Worm (Caenorhabditis elegans) whole organism, L4 larva: Measurements from ENCODE around the gene lhpp-1.

ENCODE experiments used
- D1046.2 ChIP-seq: fragments of 200-800 bp; sonication (Bioruptor generic); IDR thresholded peaks from 2 replicates; pipeline ENCODE4 v1.3.6; 2022; ENCODE audit warnings: missing genetic modification characterization, missing compliant biosample characterization
- F44E2.7 ChIP-seq: fragments of 200-800 bp; sonication (Bioruptor generic); IDR thresholded peaks from 2 replicates; pipeline ENCODE4 v2.1.2; 2022; ENCODE audit warnings: missing genetic modification characterization, missing compliant biosample characterization
- F49E8.2 ChIP-seq: sonication (generic microtip); optimal IDR thresholded peaks from 2 replicates; lab custom pipeline; 2016; ENCODE audit warnings: missing compliant biosample characterization, mild to moderate bottlenecking, missing genetic modification characterization, borderline replicate concordance
- Y5F2A.4 ChIP-seq: fragments of 200-800 bp; sonication (Bioruptor generic); optimal IDR thresholded peaks from 2 replicates; lab custom pipeline; 2018; ENCODE audit warnings: mild to moderate bottlenecking, missing genetic modification characterization, missing compliant biosample characterization
- aha-1 ChIP-seq: fragments of 150-350 bp; peaks from one replicate; lab custom pipeline; 2014; ENCODE audit warnings: missing biosample characterization, missing genetic modification characterization
- ces-1 ChIP-seq: fragments of 150-350 bp; sonication (generic microtip); optimal IDR thresholded peaks from 4 replicates; lab custom pipeline; 2014; ENCODE audit warnings: missing biosample characterization, missing genetic modification reagents, missing genetic modification characterization
- cey-2 ChIP-seq: sonication (generic microtip); optimal IDR thresholded peaks from 3 replicates; lab custom pipeline; 2017; ENCODE audit warnings: missing genetic modification characterization, mild to moderate bottlenecking, missing compliant biosample characterization, antibody characterized with exemption, borderline replicate concordance; ENCODE audit not compliant: insufficient read depth
- ctbp-1 ChIP-seq: fragments of 200-800 bp; sonication (Bioruptor generic); IDR thresholded peaks from 2 replicates; pipeline ENCODE4 v1.3.6; 2022; ENCODE audit warnings: missing genetic modification reagents, missing genetic modification characterization, missing compliant biosample characterization
- daf-16 ChIP-seq, 3 experiments: sonication (generic microtip); optimal IDR thresholded peaks; 2 replicates each; lab custom pipeline; 2016 to 2017; ENCODE audit warnings: missing genetic modification characterization in 3 of 3, missing genetic modification reagents in 3 of 3, mild to moderate bottlenecking in 2 of 3, missing compliant biosample characterization in 2 of 3, missing biosample characterization in 1 of 3, moderate library complexity in 1 of 3
- daf-8 ChIP-seq: fragments of 200-800 bp; sonication (Bioruptor generic); IDR thresholded peaks from 2 replicates; pipeline ENCODE4 v1.3.6; 2022; ENCODE audit warnings: missing genetic modification characterization, missing compliant biosample characterization
- dmd-6 ChIP-seq: fragments of 200-800 bp; sonication (Bioruptor generic); IDR thresholded peaks from 2 replicates; pipeline ENCODE4 v1.3.6; 2022; ENCODE audit warnings: missing genetic modification reagents, missing genetic modification characterization, missing compliant biosample characterization
- dmd-9 ChIP-seq: fragments of 200-800 bp; sonication (Bioruptor generic); IDR thresholded peaks from 2 replicates; pipeline ENCODE4 v1.3.6; 2022; ENCODE audit warnings: missing genetic modification reagents, missing genetic modification characterization, missing compliant biosample characterization
- dpl-1 ChIP-seq: fragments of 150-350 bp; optimal IDR thresholded peaks from 2 replicates; lab custom pipeline; 2014; ENCODE audit warnings: missing biosample characterization, missing genetic modification reagents, missing genetic modification characterization
- dve-1 ChIP-seq: sonication (generic microtip); optimal IDR thresholded peaks from 2 replicates; lab custom pipeline; 2017; ENCODE audit warnings: antibody characterized with exemption, mild to moderate bottlenecking, missing genetic modification characterization, missing compliant biosample characterization; ENCODE audit not compliant: insufficient read depth
- egl-27 ChIP-seq: sonication (generic microtip); optimal IDR thresholded peaks from 3 replicates; lab custom pipeline; 2017; ENCODE audit warnings: missing biosample characterization, missing genetic modification reagents, missing genetic modification characterization
- egl-43 ChIP-seq: fragments of 200-800 bp; sonication (Bioruptor generic); IDR thresholded peaks from 2 replicates; pipeline ENCODE4 v1.3.6; 2022; ENCODE audit warnings: missing genetic modification reagents, missing genetic modification characterization, missing compliant biosample characterization
- fos-1 ChIP-seq: fragments of 150-350 bp; optimal IDR thresholded peaks from 2 replicates; lab custom pipeline; 2014; ENCODE audit warnings: missing biosample characterization, missing genetic modification characterization
- hlh-30 ChIP-seq: sonication (generic microtip); optimal IDR thresholded peaks from 2 replicates; lab custom pipeline; 2017; ENCODE audit warnings: antibody characterized with exemption, mild to moderate bottlenecking, missing genetic modification characterization, missing compliant biosample characterization; ENCODE audit not compliant: insufficient read depth
- lin-15B ChIP-seq: fragments of 150-350 bp; sonication (generic microtip); optimal IDR thresholded peaks from 3 replicates; lab custom pipeline; 2014; ENCODE audit warnings: missing biosample characterization, missing genetic modification characterization
- lin-29 ChIP-seq: fragments of 200-800 bp; sonication (Bioruptor generic); IDR thresholded peaks from 2 replicates; pipeline ENCODE4 v1.3.6; 2022; ENCODE audit warnings: missing genetic modification reagents, missing genetic modification characterization, missing compliant biosample characterization
- lin-39 ChIP-seq: fragments of 150-350 bp; optimal IDR thresholded peaks from 2 replicates; lab custom pipeline; 2014; ENCODE audit warnings: missing biosample characterization, missing genetic modification reagents, missing genetic modification characterization
- lir-3 ChIP-seq: sonication (generic microtip); optimal IDR thresholded peaks from 2 replicates; lab custom pipeline; 2016; ENCODE audit warnings: mild to moderate bottlenecking, missing genetic modification characterization, missing compliant biosample characterization
- madf-5 ChIP-seq, 2 experiments: fragments of 200-800 bp; sonication (Bioruptor generic); IDR thresholded peaks; 2 replicates each; pipeline ENCODE4 v1.3.6; 2022; ENCODE audit warnings: missing compliant biosample characterization in 2 of 2, missing genetic modification characterization in 2 of 2
- madf-9 ChIP-seq: fragments of 200-800 bp; sonication (Bioruptor generic); conservative IDR thresholded peaks from 2 replicates; pipeline ENCODE4 v1.3.6; 2022; ENCODE audit warnings: missing genetic modification reagents, missing genetic modification characterization, missing compliant biosample characterization
- mdl-1 ChIP-seq, 2 experiments: fragments of 150-350 bp in 1 of 2; sonication (generic microtip) in 1 of 2; optimal IDR thresholded peaks; 2 replicates each; lab custom pipeline; 2014 to 2017; ENCODE audit warnings: missing biosample characterization in 2 of 2, missing genetic modification characterization in 2 of 2
- mxl-3 ChIP-seq: fragments of 200-800 bp; sonication (Bioruptor generic); optimal IDR thresholded peaks from 2 replicates; lab custom pipeline; 2018; ENCODE audit warnings: mild to moderate bottlenecking, missing genetic modification characterization, missing compliant biosample characterization
- nhr-25 ChIP-seq: sonication (generic microtip); optimal IDR thresholded peaks from 2 replicates; lab custom pipeline; 2017; ENCODE audit warnings: missing genetic modification characterization, mild to moderate bottlenecking, missing compliant biosample characterization, antibody characterized with exemption, moderate library complexity, borderline replicate concordance; ENCODE audit not compliant: insufficient read depth
- nhr-28 ChIP-seq: fragments of 150-350 bp; optimal IDR thresholded peaks from 2 replicates; lab custom pipeline; 2014; ENCODE audit warnings: missing biosample characterization, missing genetic modification characterization
- nhr-77 ChIP-seq: fragments of 150-350 bp; optimal IDR thresholded peaks from 2 replicates; lab custom pipeline; 2014; ENCODE audit warnings: missing biosample characterization, missing genetic modification characterization
- php-3 ChIP-seq: fragments of 200-800 bp; sonication (Bioruptor generic); IDR thresholded peaks from 2 replicates; pipeline ENCODE4 v1.3.6; 2022; ENCODE audit warnings: missing genetic modification reagents, missing genetic modification characterization, missing compliant biosample characterization
- pqm-1 ChIP-seq: sonication (generic microtip); optimal IDR thresholded peaks from 2 replicates; lab custom pipeline; 2017; ENCODE audit warnings: missing biosample characterization, missing genetic modification characterization
- sdz-12 ChIP-seq: fragments of 200-800 bp; sonication (Bioruptor generic); optimal IDR thresholded peaks from 2 replicates; lab custom pipeline; 2018; ENCODE audit warnings: mild to moderate bottlenecking, missing genetic modification characterization, missing compliant biosample characterization
- snpc-1.2 ChIP-seq: fragments of 200-800 bp; sonication (Bioruptor generic); IDR thresholded peaks from 2 replicates; pipeline ENCODE4 v1.3.6; 2022; ENCODE audit warnings: missing genetic modification reagents, missing genetic modification characterization, missing compliant biosample characterization
- unc-130 ChIP-seq: sonication (generic microtip); optimal IDR thresholded peaks from 2 replicates; lab custom pipeline; 2016; ENCODE audit warnings: missing genetic modification reagents, missing genetic modification characterization, missing compliant biosample characterization
- unc-39 ChIP-seq: sonication (generic microtip); optimal IDR thresholded peaks from 2 replicates; lab custom pipeline; 2017; ENCODE audit warnings: missing biosample characterization, missing genetic modification characterization
- unc-62 ChIP-seq, 3 experiments: fragments of 150-350 bp in 1 of 3; sonication (generic microtip); optimal IDR thresholded peaks in 2 of 3; peaks in 1 of 3; 1 replicate in 1 of 3; 2 replicates in 2 of 3; lab custom pipeline; 2014 to 2017; ENCODE audit warnings: missing biosample characterization in 3 of 3, missing genetic modification characterization in 3 of 3, missing genetic modification reagents in 3 of 3, missing genotype in 1 of 3
- zip-11 ChIP-seq: fragments of 200-800 bp; sonication (Bioruptor generic); IDR thresholded peaks from 2 replicates; pipeline ENCODE4 v1.3.6; 2022; ENCODE audit warnings: missing genetic modification characterization, missing compliant biosample characterization

Gene lhpp-1

DNA sequence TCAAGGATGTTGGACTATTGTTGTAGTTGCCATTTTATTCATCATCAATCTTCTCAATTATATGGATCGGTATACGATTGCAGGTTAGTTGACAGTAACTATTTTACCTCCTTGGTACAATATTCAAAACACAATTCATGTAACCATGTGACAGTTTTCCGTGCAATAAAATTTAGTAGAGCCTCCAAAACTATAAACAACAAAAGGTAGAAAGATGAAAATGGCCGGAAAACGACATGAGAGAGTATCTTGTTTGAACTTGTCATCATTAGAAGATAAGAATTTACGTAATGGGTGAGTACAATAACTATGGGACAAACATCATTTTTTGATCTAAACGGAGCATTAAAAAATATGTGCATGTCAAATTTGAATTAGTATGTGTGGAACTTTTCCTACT lies 3.5 kb upstream of the lhpp-1 start:
- TF ChIP-seq unc-62 (GFP tag; optimal IDR thresholded peaks at IDR 0.05 in 1 of 2; lab: Kevin White, UChicago) (peak in 1 of 2 experiments; percentile 97), unc-62 (tag; optimal IDR thresholded peaks at IDR 0.05; lab: Kevin White, UChicago) (no peak), dpl-1 (GFP tag; lab: Kevin White, UChicago) (no peak), hlh-30 (no peak), nhr-28 (tag; lab: Kevin White, UChicago) (peak; percentile 81), egl-27 (no peak), daf-16 (GFP tag; optimal IDR thresholded peaks at IDR 0.05; lab: Kevin White, UChicago) (no peak), daf-16 (tag; optimal IDR thresholded peaks at IDR 0.05; lab: Kevin White, UChicago) (peak; percentile 69), dve-1 (tag; lab: Kevin White, UChicago) (peak; percentile 38), dmd-6 (GFP tag; lab: Robert Waterston, UW) (peak; percentile 75)
- TF ChIP-seq, all 104 proteins: peak for 5

- TF ChIP-seq cey-2 (no peak), php-3 (GFP tag; lab: Robert Waterston, UW) (no peak), ctbp-1 (no peak)
Observed at ce11 chrV:12114693-12115092, 3.1 kb upstream of the lhpp-1 start, which contains the start of gene spin-1. Gene spin-1 (plus strand): TSS chrV:12114993.

DNA sequence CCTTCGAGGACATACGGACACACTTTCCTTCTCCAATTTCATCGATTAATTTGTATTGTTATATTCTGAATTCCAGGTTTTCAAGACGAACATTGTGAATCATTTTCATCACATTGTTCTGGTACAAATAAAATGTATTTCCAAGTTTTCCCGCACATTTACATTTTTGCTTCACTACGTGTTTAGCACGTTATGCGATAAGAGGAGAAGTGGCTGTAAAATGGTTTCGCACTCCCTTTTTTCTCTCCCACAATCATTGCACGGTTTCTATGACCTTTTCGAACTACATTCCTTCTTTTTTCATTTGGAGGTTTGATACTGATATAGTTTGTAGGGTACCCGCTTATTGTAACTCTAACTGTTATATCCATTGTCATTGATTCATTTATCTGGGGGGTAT lies 2.1 kb upstream of the lhpp-1 start:
- TF ChIP-seq mdl-1 (tag; optimal IDR thresholded peaks at IDR 0.05; lab: Kevin White, UChicago) (peak in 1 of 2 experiments; percentile 13), mxl-3 (GFP tag; lab: Kevin White, UChicago) (peak; percentile 66), dmd-6 (GFP tag; lab: Robert Waterston, UW) (peak; percentile 54), lir-3 (tag; lab: Kevin White, UChicago) (no peak), pqm-1 (tag; lab: Kevin White, UChicago) (peak; percentile 85), aha-1 (peak; percentile 30), sdz-12 (no peak), nhr-28 (tag; lab: Kevin White, UChicago) (peak; percentile 91), nhr-77 (peak; percentile 3)
- TF ChIP-seq, all 104 proteins: peak for 7

DNA sequence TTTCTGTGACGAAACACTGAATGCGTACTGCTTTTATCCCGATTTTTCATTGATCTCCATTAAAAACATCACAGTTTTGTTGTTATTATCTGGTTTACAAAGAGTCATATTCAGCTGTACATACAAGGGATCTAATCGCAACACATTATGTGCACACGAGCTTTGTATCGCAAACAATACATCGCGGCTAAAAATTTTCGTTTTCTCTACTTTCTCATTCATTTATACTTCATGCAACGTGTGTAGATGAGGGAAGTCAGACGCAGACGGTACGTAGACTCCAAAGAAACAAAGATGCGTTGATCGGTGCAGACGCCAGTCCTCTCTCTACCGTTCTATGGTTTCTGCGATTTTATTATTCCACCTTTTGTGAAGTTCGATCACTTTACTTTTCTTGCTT lies 4.8 kb downstream of the lhpp-1 start, which contains the start of gene nhr-136:
TSS of gene nhr-136 (plus strand) at position 301 of the 400 bp plus-strand sequence.
- TF ChIP-seq sdz-12 = no peak
- no peak for TF ChIP-seq daf-16 (GFP tag; optimal IDR thresholded peaks at IDR 0.05; lab: Kevin White, UChicago)
- peak; percentile 5 for TF ChIP-seq daf-16 (tag; optimal IDR thresholded peaks at IDR 0.05; lab: Kevin White, UChicago)
- TF ChIP-seq D1046.2 (GFP tag; lab: Robert Waterston, UW) = no peak
- TF ChIP-seq daf-8 (GFP tag; lab: Robert Waterston, UW) = no peak
- TF ChIP-seq nhr-25 (tag; lab: Kevin White, UChicago) = no peak
- TF ChIP-seq lin-39 = no peak
- TF ChIP-seq dpl-1 (GFP tag; lab: Kevin White, UChicago) = no peak
- TF ChIP-seq lin-29 (GFP tag; lab: Robert Waterston, UW) = no peak
- no peak for TF ChIP-seq madf-9
- no peak for TF ChIP-seq fos-1
- no peak for TF ChIP-seq Y5F2A.4 (GFP tag; lab: Kevin White, UChicago)
- TF ChIP-seq unc-62 (GFP tag; optimal IDR thresholded peaks at IDR 0.05 in 1 of 2; lab: Kevin White, UChicago) = no peak
- TF ChIP-seq unc-62 (tag; optimal IDR thresholded peaks at IDR 0.05; lab: Kevin White, UChicago) = no peak
- no peak for TF ChIP-seq ces-1 (GFP tag; lab: Kevin White, UChicago)
- TF ChIP-seq snpc-1.2 (GFP tag; lab: Robert Waterston, UW) = no peak
- no peak for TF ChIP-seq zip-11 (GFP tag; lab: Robert Waterston, UW)
- TF ChIP-seq dve-1 (tag; lab: Kevin White, UChicago) = peak; percentile 26
- no peak for TF ChIP-seq dmd-9 (GFP tag; lab: Robert Waterston, UW)
- TF ChIP-seq lin-15B (tag; lab: Kevin White, UChicago) = no peak
- no peak for TF ChIP-seq madf-5 (GFP tag; IDR thresholded peaks at IDR 0.05; lab: Robert Waterston, UW)
- peak; percentile 42 for TF ChIP-seq nhr-28 (tag; lab: Kevin White, UChicago)
- no peak for TF ChIP-seq F49E8.2 (tag; lab: Kevin White, UChicago)
- TF ChIP-seq aha-1 = no peak
- no peak for TF ChIP-seq egl-43 (GFP tag; lab: Robert Waterston, UW)
- TF ChIP-seq F44E2.7 (GFP tag; lab: Robert Waterston, UW) = no peak
- no peak for TF ChIP-seq unc-39 (tag; lab: Kevin White, UChicago)
- TF ChIP-seq unc-130 (GFP tag; lab: Kevin White, UChicago) = no peak
- TF ChIP-seq mxl-3 (GFP tag; lab: Kevin White, UChicago) = peak; percentile 39
